Worm (Caenorhabditis elegans) whole organism, L2 larva: ENCODE results near the gene H03G16.1.
A peak's percentile ranks its signal among the peaks of the same experiment; 100 is the strongest.

Experiments used
- C34F6.9 ChIP-seq: fragments of 150-350 bp; optimal IDR thresholded peaks from 2 replicates; lab custom pipeline; 2014; ENCODE audit warnings: missing biosample characterization, missing genetic modification characterization
- R02D3.7 ChIP-seq: fragments of 150-350 bp; optimal IDR thresholded peaks from 2 replicates; lab custom pipeline; 2014; ENCODE audit warnings: missing biosample characterization, missing genetic modification characterization
- ZK546.5 ChIP-seq: sonication (generic microtip); optimal IDR thresholded peaks from 2 replicates; lab custom pipeline; 2017; ENCODE audit warnings: missing biosample characterization, missing genetic modification characterization
- alr-1 ChIP-seq: fragments of 150-350 bp; optimal IDR thresholded peaks from 2 replicates; lab custom pipeline; 2014; ENCODE audit warnings: missing biosample characterization, missing genetic modification characterization
- aly-2 ChIP-seq: fragments of 150-350 bp; optimal IDR thresholded peaks from 2 replicates; lab custom pipeline; 2014; ENCODE audit warnings: missing biosample characterization, missing genetic modification characterization
- ama-1 ChIP-seq: fragments of 150-350 bp; optimal IDR thresholded peaks from 2 replicates; lab custom pipeline; 2018; ENCODE audit warnings: inconsistent platforms
- blmp-1 ChIP-seq: sonication (generic microtip); optimal IDR thresholded peaks from 2 replicates; lab custom pipeline; 2017; ENCODE audit warnings: missing genetic modification characterization, mild to moderate bottlenecking, missing compliant biosample characterization, antibody characterized with exemption, moderate library complexity; ENCODE audit not compliant: insufficient read depth
- ceh-16 ChIP-seq: fragments of 150-350 bp; optimal IDR thresholded peaks from 2 replicates; lab custom pipeline; 2014; ENCODE audit warnings: missing biosample characterization, missing genetic modification characterization
- ceh-82 ChIP-seq: fragments of 150-350 bp; optimal IDR thresholded peaks from 2 replicates; lab custom pipeline; 2014; ENCODE audit warnings: missing biosample characterization, missing genetic modification characterization
- crh-2 ChIP-seq: sonication (generic microtip); optimal IDR thresholded peaks from 2 replicates; lab custom pipeline; 2017; ENCODE audit warnings: missing biosample characterization, missing genetic modification characterization
- egl-27 ChIP-seq: sonication (generic microtip); optimal IDR thresholded peaks from 3 replicates; lab custom pipeline; 2017; ENCODE audit warnings: missing biosample characterization, missing genetic modification reagents, missing genetic modification characterization
- elt-1 ChIP-seq: fragments of 150-350 bp; optimal IDR thresholded peaks from 2 replicates; lab custom pipeline; 2014; ENCODE audit warnings: missing biosample characterization, missing genetic modification characterization
- elt-3 ChIP-seq: sonication (generic microtip); optimal IDR thresholded peaks from 2 replicates; lab custom pipeline; 2017; ENCODE audit warnings: missing biosample characterization, missing genetic modification characterization
- gmeb-1 ChIP-seq: fragments of 150-350 bp; optimal IDR thresholded peaks from 2 replicates; lab custom pipeline; 2014; ENCODE audit warnings: missing biosample characterization, missing genetic modification characterization
- lin-11 ChIP-seq: fragments of 150-350 bp; sonication (generic microtip); optimal IDR thresholded peaks from 2 replicates; lab custom pipeline; 2014; ENCODE audit warnings: missing biosample characterization, missing genetic modification characterization, inconsistent platforms, mixed read lengths
- lin-13 ChIP-seq: fragments of 150-350 bp; optimal IDR thresholded peaks from 2 replicates; lab custom pipeline; 2014; ENCODE audit warnings: missing biosample characterization, missing genetic modification reagents, missing genetic modification characterization
- lsy-2 ChIP-seq, 2 experiments: fragments of 150-350 bp in 1 of 2; sonication (generic microtip) in 1 of 2; optimal IDR thresholded peaks; 2 replicates each; lab custom pipeline; 2014 to 2017; ENCODE audit warnings: missing biosample characterization in 2 of 2, missing genetic modification characterization in 2 of 2
- mbf-1 ChIP-seq: sonication (generic microtip); optimal IDR thresholded peaks from 2 replicates; lab custom pipeline; 2017; ENCODE audit warnings: missing biosample characterization, missing genetic modification characterization
- nhr-10 ChIP-seq: sonication (generic microtip); optimal IDR thresholded peaks from 2 replicates; lab custom pipeline; 2017; ENCODE audit warnings: missing biosample characterization, missing genetic modification characterization
- nhr-129 ChIP-seq: fragments of 150-350 bp; optimal IDR thresholded peaks from 2 replicates; lab custom pipeline; 2014; ENCODE audit warnings: missing biosample characterization, missing genetic modification characterization
- nhr-21 ChIP-seq: fragments of 150-350 bp; optimal IDR thresholded peaks from 2 replicates; lab custom pipeline; 2014; ENCODE audit warnings: missing biosample characterization, missing genetic modification characterization
- nhr-23 ChIP-seq: fragments of 150-350 bp; optimal IDR thresholded peaks from 2 replicates; lab custom pipeline; 2014; ENCODE audit warnings: missing biosample characterization, missing genetic modification reagents, missing genetic modification characterization
- nhr-237 ChIP-seq: fragments of 150-350 bp; optimal IDR thresholded peaks from 2 replicates; lab custom pipeline; 2014; ENCODE audit warnings: missing biosample characterization, missing genetic modification characterization
- nhr-25 ChIP-seq: fragments of 150-350 bp; sonication (generic microtip); optimal IDR thresholded peaks from 3 replicates; lab custom pipeline; 2014; ENCODE audit warnings: missing biosample characterization, missing genetic modification characterization
- nhr-6 ChIP-seq: fragments of 150-350 bp; optimal IDR thresholded peaks from 2 replicates; lab custom pipeline; 2014; ENCODE audit warnings: missing biosample characterization, missing genetic modification characterization
- nhr-77 ChIP-seq: fragments of 150-350 bp; optimal IDR thresholded peaks from 2 replicates; lab custom pipeline; 2014; ENCODE audit warnings: missing biosample characterization, missing genetic modification characterization
- peb-1 ChIP-seq: fragments of 150-350 bp; optimal IDR thresholded peaks from 2 replicates; lab custom pipeline; 2014; ENCODE audit warnings: missing biosample characterization, missing genetic modification characterization
- sem-4 ChIP-seq: fragments of 150-350 bp; optimal IDR thresholded peaks from 2 replicates; lab custom pipeline; 2014; ENCODE audit warnings: missing biosample characterization, missing genetic modification reagents, missing genetic modification characterization
- skn-1 ChIP-seq: sonication (generic microtip); optimal IDR thresholded peaks from 2 replicates; lab custom pipeline; 2017; ENCODE audit warnings: missing biosample characterization, missing genetic modification characterization
- sma-9 ChIP-seq, 2 experiments: fragments of 150-350 bp in 1 of 2; sonication (generic microtip) in 1 of 2; optimal IDR thresholded peaks; 2 replicates each; lab custom pipeline; 2014 to 2016; ENCODE audit warnings: missing genetic modification characterization in 2 of 2, mild to moderate bottlenecking in 1 of 2, missing biosample characterization in 1 of 2, missing compliant biosample characterization in 1 of 2, missing genetic modification reagents in 1 of 2, moderate library complexity in 1 of 2
- snpc-4 ChIP-seq: fragments of 150-350 bp; optimal IDR thresholded peaks from 2 replicates; lab custom pipeline; 2014; ENCODE audit warnings: missing biosample characterization, missing genetic modification characterization
- unc-55 ChIP-seq: fragments of 150-350 bp; sonication (generic microtip); optimal IDR thresholded peaks from 3 replicates; lab custom pipeline; 2014; ENCODE audit warnings: missing biosample characterization, missing genetic modification reagents, missing genetic modification characterization
- zag-1 ChIP-seq: fragments of 150-350 bp; optimal IDR thresholded peaks from 2 replicates; lab custom pipeline; 2014; ENCODE audit warnings: missing biosample characterization, missing genetic modification characterization
- ztf-1 ChIP-seq: fragments of 200-800 bp; sonication (Bioruptor generic); conservative IDR thresholded peaks from 2 replicates; pipeline ENCODE4 v1.3.6; 2022; ENCODE audit warnings: missing genetic modification characterization, missing compliant biosample characterization
- ztf-11 ChIP-seq: sonication (generic microtip); optimal IDR thresholded peaks from 2 replicates; lab custom pipeline; 2017; ENCODE audit warnings: missing biosample characterization, missing genetic modification characterization
- ztf-4 ChIP-seq: fragments of 150-350 bp; optimal IDR thresholded peaks from 2 replicates; lab custom pipeline; 2014; ENCODE audit warnings: missing biosample characterization, missing genetic modification characterization

The H03G16.1 gene

DNA sequence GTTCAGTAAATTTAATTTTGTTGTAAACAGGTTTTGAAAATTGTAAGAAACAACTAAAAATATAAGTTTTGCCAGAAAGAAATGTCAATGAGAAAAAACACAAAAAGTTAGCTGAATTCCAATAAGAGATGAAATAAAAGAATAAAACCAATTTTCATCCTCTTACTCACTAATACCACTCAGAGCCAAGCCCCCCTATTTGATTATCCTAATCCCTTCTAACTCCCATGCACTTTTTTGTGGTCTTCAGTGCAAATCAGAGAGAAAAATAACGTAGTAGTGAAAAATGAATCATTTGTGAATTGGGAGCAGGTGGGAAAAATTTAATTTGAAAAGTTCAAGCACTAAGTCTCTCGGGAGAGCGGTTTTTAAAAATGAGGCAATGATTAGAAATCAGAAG, 12.3 kb upstream of the H03G16.1 start:
- no peak for TF ChIP-seq elt-3 (tag; lab: Kevin White, UChicago)
- no peak for TF ChIP-seq nhr-10 (tag; lab: Kevin White, UChicago)
- no peak for TF ChIP-seq elt-1
- TF ChIP-seq ama-1 (lab: Kevin White, UChicago) = no peak
- no peak for TF ChIP-seq alr-1 (tag; lab: Kevin White, UChicago)
- no peak for TF ChIP-seq nhr-21
- TF ChIP-seq egl-27 (tag; lab: Kevin White, UChicago) = peak; percentile 27
- TF ChIP-seq nhr-77 (tag; lab: Kevin White, UChicago) = no peak

DNA sequence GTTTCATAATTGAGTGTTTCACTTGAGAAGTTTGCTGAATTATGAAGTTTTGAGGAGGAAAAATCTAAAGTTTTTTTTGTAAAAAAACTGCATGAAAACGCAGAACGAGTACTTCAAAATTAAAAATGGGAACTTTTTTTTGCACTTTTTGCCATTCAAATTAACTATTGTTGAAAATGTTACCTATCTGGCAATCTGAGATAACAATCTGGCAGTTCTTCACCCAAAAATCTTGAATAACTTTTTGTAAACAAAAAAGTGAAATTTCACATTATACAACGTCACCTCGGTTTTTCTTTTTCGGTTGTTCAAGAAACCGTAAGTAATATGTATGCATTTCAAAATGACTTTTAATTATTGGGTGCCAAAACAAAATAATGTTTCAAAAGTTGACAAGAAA, 11.1 kb upstream of the H03G16.1 start:
- peak; percentile 1 for TF ChIP-seq blmp-1 (tag; lab: Kevin White, UChicago)
- no peak for TF ChIP-seq skn-1 (tag; lab: Kevin White, UChicago)
- TF ChIP-seq elt-3 (tag; lab: Kevin White, UChicago) = no peak
- TF ChIP-seq ZK546.5 = no peak
- peak; percentile 20 for TF ChIP-seq nhr-25 (tag; lab: Kevin White, UChicago)
- peak; percentile 30 for TF ChIP-seq ceh-16 (tag; lab: Kevin White, UChicago)
- TF ChIP-seq egl-27 (tag; lab: Kevin White, UChicago) = no peak
- no peak for TF ChIP-seq elt-1

DNA sequence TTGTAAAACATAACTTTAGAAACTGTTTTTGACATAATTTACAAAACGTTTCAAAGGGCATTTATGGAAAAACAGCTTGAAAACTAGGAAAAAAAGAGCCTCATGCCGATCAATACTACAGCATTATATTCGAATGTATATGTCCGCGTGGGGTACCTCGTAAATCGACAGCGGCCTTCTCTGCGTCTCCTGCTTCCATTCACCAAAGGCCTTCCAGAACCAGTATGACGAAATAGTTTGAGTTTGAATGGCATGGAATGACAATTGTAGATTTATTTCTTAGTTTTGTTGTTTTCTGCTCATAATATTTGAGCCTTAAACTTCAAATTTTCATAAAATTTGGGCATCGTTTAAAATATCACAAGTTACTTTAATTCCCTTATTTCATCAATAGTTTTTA, 8.3 kb upstream of the H03G16.1 start:
- TF ChIP-seq nhr-129 (tag; lab: Kevin White, UChicago) (peak; percentile 20), unc-55 (peak; percentile 60), lsy-2 (tag; optimal IDR thresholded peaks at IDR 0.05; lab: Kevin White, UChicago) (peak in 1 of 2 experiments; percentile 8), ceh-82 (no peak), C34F6.9 (tag; lab: Kevin White, UChicago) (peak; percentile 44)

DNA sequence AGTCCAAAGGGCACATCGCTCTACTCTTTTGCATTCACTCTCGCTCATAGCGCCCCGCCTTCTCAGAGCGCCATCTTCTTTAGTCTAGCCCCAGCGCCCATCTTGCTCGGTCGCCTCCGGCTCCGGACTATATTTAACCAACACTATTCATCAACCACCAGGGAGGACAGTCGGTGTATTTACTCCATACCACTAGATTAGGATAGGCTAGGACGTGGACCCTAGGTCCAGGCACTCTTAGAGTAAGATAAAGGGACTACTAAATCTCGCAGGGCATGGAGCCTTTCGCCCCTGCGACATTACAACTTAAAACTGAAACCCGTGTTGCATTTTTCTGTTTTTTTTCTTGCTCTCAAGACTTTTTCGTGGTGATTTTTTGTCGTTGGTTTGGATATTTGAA, 6.1 kb upstream of the H03G16.1 start:
- TF ChIP-seq zag-1 (tag; lab: Kevin White, UChicago) (no peak), gmeb-1 (no peak), egl-27 (tag; lab: Kevin White, UChicago) (no peak), nhr-21 (no peak), crh-2 (tag; lab: Kevin White, UChicago) (no peak), ama-1 (lab: Kevin White, UChicago) (no peak)

DNA sequence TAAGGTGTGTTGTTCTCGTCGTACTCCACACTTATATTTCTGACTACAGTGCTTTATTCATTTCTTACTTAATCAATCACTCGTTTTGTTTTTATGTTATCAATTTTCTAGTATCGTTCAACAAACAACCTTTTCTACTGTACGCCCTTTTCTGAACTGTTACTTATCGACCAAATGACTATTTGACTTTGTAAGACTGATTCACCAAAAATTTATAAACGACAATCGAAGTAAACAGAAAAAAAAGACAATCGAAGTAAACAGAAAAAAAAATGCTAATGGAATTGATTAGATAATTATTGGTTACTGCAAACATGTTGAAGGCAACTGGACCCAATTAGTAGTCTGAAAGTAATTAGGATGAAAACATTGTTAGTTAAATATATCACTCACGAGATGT, 3.7 kb upstream of the H03G16.1 start:
- TF ChIP-seq egl-27 (tag; lab: Kevin White, UChicago) = no peak
- TF ChIP-seq snpc-4 = no peak
- TF ChIP-seq aly-2 (tag; lab: Kevin White, UChicago) = no peak
- no peak for TF ChIP-seq zag-1 (tag; lab: Kevin White, UChicago)
- no peak for TF ChIP-seq ztf-4 (tag; lab: Kevin White, UChicago)
- no peak for TF ChIP-seq unc-55
- TF ChIP-seq R02D3.7 (tag; lab: Kevin White, UChicago) = no peak
- no peak for TF ChIP-seq nhr-10 (tag; lab: Kevin White, UChicago)
- no peak for TF ChIP-seq skn-1 (tag; lab: Kevin White, UChicago)
- no peak for TF ChIP-seq ztf-11 (tag; lab: Kevin White, UChicago)
- TF ChIP-seq nhr-237 (tag; lab: Kevin White, UChicago) = no peak
- TF ChIP-seq sem-4 (tag; lab: Kevin White, UChicago) = no peak
- no peak for TF ChIP-seq ztf-1
- TF ChIP-seq lsy-2 (tag; optimal IDR thresholded peaks at IDR 0.05; lab: Kevin White, UChicago) = no peak
- no peak for TF ChIP-seq lin-13 (GFP tag; lab: Kevin White, UChicago)
- no peak for TF ChIP-seq ceh-16 (tag; lab: Kevin White, UChicago)

DNA sequence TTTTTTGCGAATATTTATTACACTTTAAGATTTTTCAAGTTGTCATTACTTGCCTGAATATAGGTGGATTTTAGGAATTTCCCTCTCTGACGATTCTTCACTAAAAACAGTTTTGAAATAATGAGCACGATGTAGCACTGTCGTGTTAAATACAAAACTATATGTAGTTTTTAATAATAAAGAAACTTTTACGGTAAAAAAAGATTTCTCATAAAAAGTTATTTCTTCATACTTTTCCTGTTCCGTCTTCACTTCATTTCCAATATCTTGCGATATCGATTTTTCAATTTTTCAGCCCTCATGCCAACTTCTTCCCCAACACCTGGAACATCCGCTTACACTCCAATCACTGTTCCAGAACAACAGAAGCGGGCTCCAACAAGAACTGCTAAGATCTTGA, 1.3 kb upstream of the H03G16.1 start, which contains the start of gene H03G16.6:
Gene H03G16.6, plus strand, starts transcription at position 301 of the 400 bp plus-strand sequence.
- TF ChIP-seq nhr-77 (tag; lab: Kevin White, UChicago) = no peak
- TF ChIP-seq ama-1 (lab: Kevin White, UChicago) = no peak
- TF ChIP-seq lin-13 (GFP tag; lab: Kevin White, UChicago) = no peak
- no peak for TF ChIP-seq C34F6.9 (tag; lab: Kevin White, UChicago)
- TF ChIP-seq peb-1 (tag; lab: Kevin White, UChicago) = no peak
- no peak for TF ChIP-seq nhr-21
- TF ChIP-seq aly-2 (tag; lab: Kevin White, UChicago) = no peak
- no peak for TF ChIP-seq lin-11 (tag; lab: Kevin White, UChicago)
- TF ChIP-seq elt-3 (tag; lab: Kevin White, UChicago) = no peak
- TF ChIP-seq elt-1 = no peak
- TF ChIP-seq nhr-6 (tag; lab: Kevin White, UChicago) = no peak
- TF ChIP-seq crh-2 (tag; lab: Kevin White, UChicago) = no peak
- TF ChIP-seq mbf-1 (tag; lab: Kevin White, UChicago) = no peak
- no peak for TF ChIP-seq nhr-23 (tag; lab: Kevin White, UChicago)
- TF ChIP-seq egl-27 (tag; lab: Kevin White, UChicago) = no peak
- no peak for TF ChIP-seq ZK546.5
- no peak for TF ChIP-seq sma-9 (GFP tag; optimal IDR thresholded peaks at IDR 0.05; lab: Kevin White, UChicago)
- TF ChIP-seq sma-9 (tag; optimal IDR thresholded peaks at IDR 0.05; lab: Kevin White, UChicago) = no peak
